Fruit fly (Drosophila melanogaster) whole organism, embryonic: ENCODE data around the gene CkIIalpha-i3.
A peak's percentile ranks its signal among the peaks of the same experiment; 100 is the strongest.

ENCODE experiments used
- CG11398 ChIP-seq: fragments of 200-800 bp; sonication (Bioruptor generic); optimal IDR thresholded peaks from 2 replicates; lab custom pipeline; 2016; ENCODE audit warnings: missing biosample characterization, missing genetic modification characterization
- CG12744 ChIP-seq: fragments of 200-800 bp; sonication (Bioruptor generic); optimal IDR thresholded peaks from 2 replicates; lab custom pipeline; 2016; ENCODE audit warnings: missing biosample characterization, missing genetic modification characterization
- CG13894 ChIP-seq: fragments of 200-800 bp; sonication (Bioruptor generic); optimal IDR thresholded peaks from 3 replicates; lab custom pipeline; 2018; ENCODE audit warnings: missing biosample characterization, mild to moderate bottlenecking, missing genetic modification characterization, moderate library complexity
- CG14667 ChIP-seq: fragments of 200-800 bp; sonication (Bioruptor generic); IDR thresholded peaks from 2 replicates; pipeline ENCODE4 v1.3.6; 2022; ENCODE audit warnings: missing biosample characterization, missing genetic modification characterization
- CG14860 ChIP-seq: fragments of 200-800 bp; sonication (Bioruptor generic); IDR thresholded peaks from 3 replicates; pipeline ENCODE4 v1.3.6; 2022; ENCODE audit warnings: missing biosample characterization, missing genetic modification characterization; ENCODE audit not compliant: partially characterized antibody
- CG15011 ChIP-seq: fragments of 200-800 bp; sonication (Bioruptor generic); optimal IDR thresholded peaks from 3 replicates; lab custom pipeline; 2018; ENCODE audit warnings: missing biosample characterization, mild to moderate bottlenecking, missing genetic modification characterization
- CG1529 ChIP-seq: fragments of 200-800 bp; sonication (Bioruptor generic); optimal IDR thresholded peaks from 3 replicates; lab custom pipeline; 2018; ENCODE audit warnings: missing biosample characterization, missing genetic modification characterization
- CG1603 ChIP-seq: fragments of 200-800 bp; sonication (Bioruptor generic); optimal IDR thresholded peaks from 2 replicates; lab custom pipeline; 2019; ENCODE audit warnings: missing biosample characterization, mild to moderate bottlenecking, missing genetic modification characterization, moderate library complexity
- CG16813 ChIP-seq: fragments of 200-800 bp; sonication (Bioruptor generic); IDR thresholded peaks from 3 replicates; pipeline ENCODE4 v1.3.6; 2022; ENCODE audit warnings: missing biosample characterization, missing genetic modification characterization; ENCODE audit not compliant: partially characterized antibody
- CG2199 ChIP-seq: fragments of 200-800 bp; sonication (Bioruptor generic); IDR thresholded peaks from 3 replicates; pipeline ENCODE4 v1.3.6; 2022; ENCODE audit warnings: missing biosample characterization, missing genetic modification characterization
- CG2678 ChIP-seq: fragments of 200-800 bp; sonication (Bioruptor generic); optimal IDR thresholded peaks from 3 replicates; lab custom pipeline; 2019; ENCODE audit warnings: missing biosample characterization, mild to moderate bottlenecking, missing genetic modification characterization, moderate library complexity
- CG2712 ChIP-seq: fragments of 200-800 bp; optimal IDR thresholded peaks from 3 replicates; lab custom pipeline; 2019; ENCODE audit warnings: missing biosample characterization, mild to moderate bottlenecking, missing genetic modification characterization, moderate library complexity
- CG3281 ChIP-seq: fragments of 200-800 bp; sonication (Bioruptor generic); optimal IDR thresholded peaks from 3 replicates; lab custom pipeline; 2017; ENCODE audit warnings: missing biosample characterization, mild to moderate bottlenecking, missing genetic modification characterization
- CG5180 ChIP-seq: fragments of 200-800 bp; sonication (Bioruptor generic); optimal IDR thresholded peaks from 3 replicates; lab custom pipeline; 2017; ENCODE audit warnings: missing biosample characterization, missing genetic modification characterization, mild to moderate bottlenecking, moderate library complexity, missing genetic modification reagents
- CG5953 ChIP-seq: fragments of 200-800 bp; sonication (Bioruptor generic); IDR thresholded peaks from 2 replicates; pipeline ENCODE4 v1.3.6; 2022; ENCODE audit warnings: missing biosample characterization, missing genetic modification characterization
- CG8089 ChIP-seq: fragments of 200-800 bp; sonication (Bioruptor generic); optimal IDR thresholded peaks from 3 replicates; lab custom pipeline; 2016; ENCODE audit warnings: missing biosample characterization, missing genetic modification characterization
- CG8388 ChIP-seq: fragments of 200-800 bp; sonication (Bioruptor generic); optimal IDR thresholded peaks from 2 replicates; lab custom pipeline; 2019; ENCODE audit warnings: missing biosample characterization, mild to moderate bottlenecking, missing genetic modification characterization, moderate library complexity
- CG8765 ChIP-seq: fragments of 200-800 bp; sonication (Bioruptor generic); IDR thresholded peaks from 2 replicates; pipeline ENCODE4 v1.3.6; 2022; ENCODE audit warnings: missing biosample characterization, missing genetic modification characterization
- CG8944 ChIP-seq: fragments of 200-800 bp; sonication (Bioruptor generic); optimal IDR thresholded peaks from 3 replicates; lab custom pipeline; 2016; ENCODE audit warnings: missing biosample characterization, missing genetic modification characterization
- CG9437 ChIP-seq: fragments of 200-800 bp; sonication (Bioruptor generic); optimal IDR thresholded peaks from 2 replicates; lab custom pipeline; 2018; ENCODE audit warnings: missing biosample characterization, mild to moderate bottlenecking, missing genetic modification characterization
- CTCF ChIP-seq: fragments of 200-800 bp; sonication (Bioruptor generic); optimal IDR thresholded peaks from 2 replicates; lab custom pipeline; 2017; ENCODE audit warnings: missing biosample characterization, mild to moderate bottlenecking, missing genetic modification characterization, moderate library complexity
- CkIIα-i1 ChIP-seq: fragments of 200-800 bp; sonication (Bioruptor generic); IDR thresholded peaks from 2 replicates; pipeline ENCODE4 v1.3.6; 2022; ENCODE audit warnings: missing biosample characterization, missing genetic modification characterization
- Hr39 ChIP-seq: fragments of >200 bp; optimal IDR thresholded peaks from 2 replicates; lab custom pipeline; 2017
- Hr78 ChIP-seq, 2 experiments: fragments of 200-800 bp in 1 of 2; fragments of >200 bp in 1 of 2; sonication (Bioruptor generic) in 1 of 2; optimal IDR thresholded peaks; 2 replicates each; lab custom pipeline; 2017 to 2019; ENCODE audit warnings: missing biosample characterization in 2 of 2, missing genetic modification characterization in 2 of 2, mild to moderate bottlenecking in 1 of 2, moderate library complexity in 1 of 2
- Lhr ChIP-seq: fragments of 200-800 bp; sonication (Bioruptor generic); optimal IDR thresholded peaks from 3 replicates; lab custom pipeline; 2017; ENCODE audit warnings: mild to moderate bottlenecking, missing biosample characterization, missing genetic modification reagents, missing genetic modification characterization
- MBD-R2 ChIP-seq: fragments of 200-800 bp; sonication (Bioruptor generic); IDR thresholded peaks from 2 replicates; pipeline ENCODE4 v1.3.6; 2022; ENCODE audit warnings: missing biosample characterization, missing genetic modification characterization
- Oli ChIP-seq: fragments of 200-800 bp; sonication (Bioruptor generic); optimal IDR thresholded peaks from 2 replicates; lab custom pipeline; 2018; ENCODE audit warnings: missing biosample characterization, mild to moderate bottlenecking, missing genetic modification characterization, moderate library complexity
- Optix ChIP-seq: fragments of 200-800 bp; sonication (Bioruptor generic); IDR thresholded peaks from 3 replicates; pipeline ENCODE4 v1.3.6; 2022; ENCODE audit warnings: missing biosample characterization, missing genetic modification characterization
- Poxn ChIP-seq: fragments of 200-800 bp; sonication (Bioruptor generic); IDR thresholded peaks from 2 replicates; pipeline ENCODE4 v1.3.6; 2022; ENCODE audit warnings: missing biosample characterization, missing genetic modification characterization
- Sox102F ChIP-seq: fragments of 200-800 bp; sonication (Bioruptor generic); optimal IDR thresholded peaks from 2 replicates; lab custom pipeline; 2018; ENCODE audit warnings: missing biosample characterization, mild to moderate bottlenecking, missing genetic modification characterization, moderate library complexity
- YL-1 ChIP-seq: fragments of 200-800 bp; sonication (Bioruptor generic); optimal IDR thresholded peaks from 3 replicates; lab custom pipeline; 2017; ENCODE audit warnings: missing biosample characterization, mild to moderate bottlenecking, missing genetic modification characterization
- ash1 ChIP-seq: fragments of 200-800 bp; sonication (Bioruptor generic); optimal IDR thresholded peaks from 2 replicates; lab custom pipeline; 2018; ENCODE audit warnings: missing biosample characterization, mild to moderate bottlenecking, missing genetic modification characterization
- bbx ChIP-seq: fragments of 200-800 bp; sonication (Bioruptor generic); IDR thresholded peaks from 2 replicates; pipeline ENCODE4 v1.3.6; 2022; ENCODE audit warnings: missing biosample characterization, missing genetic modification characterization; ENCODE audit not compliant: partially characterized antibody
- btn ChIP-seq: fragments of 200-800 bp; sonication (Bioruptor generic); optimal IDR thresholded peaks from 2 replicates; lab custom pipeline; 2016; ENCODE audit warnings: missing biosample characterization, missing genetic modification characterization
- cato ChIP-seq: fragments of 200-800 bp; sonication (Bioruptor generic); optimal IDR thresholded peaks from 2 replicates; lab custom pipeline; 2016; ENCODE audit warnings: missing biosample characterization, missing genetic modification characterization, borderline replicate concordance
- eve ChIP-seq, 2 experiments: fragments of >200 bp; optimal IDR thresholded peaks; 2 replicates each; lab custom pipeline; 2017; ENCODE audit warnings: missing biosample characterization in 2 of 2, missing genetic modification characterization in 2 of 2
- gcm ChIP-seq: fragments of 200-800 bp; sonication (Bioruptor generic); optimal IDR thresholded peaks from 2 replicates; lab custom pipeline; 2019; ENCODE audit warnings: missing biosample characterization, mild to moderate bottlenecking, missing genetic modification characterization, moderate library complexity
- insv ChIP-seq, 2 experiments: fragments of 200-800 bp; sonication (Bioruptor generic); optimal IDR thresholded peaks; 3 replicates each; lab custom pipeline; 2016 to 2018; ENCODE audit warnings: missing biosample characterization in 2 of 2, missing genetic modification characterization in 2 of 2
- knrl ChIP-seq: fragments of 200-800 bp; sonication (Bioruptor generic); IDR thresholded peaks from 3 replicates; pipeline ENCODE4 v1.3.6; 2022; ENCODE audit warnings: missing biosample characterization, missing genetic modification characterization; ENCODE audit not compliant: partially characterized antibody
- lilli ChIP-seq: fragments of 200-800 bp; sonication (Bioruptor generic); optimal IDR thresholded peaks from 3 replicates; lab custom pipeline; 2016; ENCODE audit warnings: missing biosample characterization, missing genetic modification characterization
- lov ChIP-seq, 2 experiments: fragments of 200-800 bp in 1 of 2; fragments of >200 bp in 1 of 2; sonication (Bioruptor generic) in 1 of 2; IDR thresholded peaks in 1 of 2; optimal IDR thresholded peaks in 1 of 2; 2 replicates in 1 of 2; 3 replicates in 1 of 2; pipeline versions ENCODE4 v1.3.6 to Lab custom; 2017 to 2022; ENCODE audit warnings: missing biosample characterization in 1 of 2, missing genetic modification characterization in 1 of 2
- mam ChIP-seq: fragments of 200-800 bp; sonication (Bioruptor generic); optimal IDR thresholded peaks from 3 replicates; lab custom pipeline; 2016; ENCODE audit warnings: missing biosample characterization, missing genetic modification characterization
- org-1 ChIP-seq: fragments of 200-800 bp; sonication (Bioruptor generic); optimal IDR thresholded peaks from 2 replicates; lab custom pipeline; 2017; ENCODE audit warnings: missing biosample characterization, missing genetic modification characterization
- slp2 ChIP-seq: fragments of 200-800 bp; sonication (Bioruptor generic); optimal IDR thresholded peaks from 2 replicates; lab custom pipeline; 2016; ENCODE audit warnings: missing biosample characterization, missing genetic modification characterization
- toy ChIP-seq: fragments of 200-800 bp; sonication (Bioruptor generic); IDR thresholded peaks from 2 replicates; pipeline ENCODE4 v1.3.6; 2022; ENCODE audit warnings: missing biosample characterization, missing genetic modification characterization
- zf30C ChIP-seq: fragments of 200-800 bp; sonication (Bioruptor generic); optimal IDR thresholded peaks from 3 replicates; lab custom pipeline; 2018; ENCODE audit warnings: missing biosample characterization, mild to moderate bottlenecking, missing genetic modification characterization

Gene CkIIalpha-i3

DNA sequence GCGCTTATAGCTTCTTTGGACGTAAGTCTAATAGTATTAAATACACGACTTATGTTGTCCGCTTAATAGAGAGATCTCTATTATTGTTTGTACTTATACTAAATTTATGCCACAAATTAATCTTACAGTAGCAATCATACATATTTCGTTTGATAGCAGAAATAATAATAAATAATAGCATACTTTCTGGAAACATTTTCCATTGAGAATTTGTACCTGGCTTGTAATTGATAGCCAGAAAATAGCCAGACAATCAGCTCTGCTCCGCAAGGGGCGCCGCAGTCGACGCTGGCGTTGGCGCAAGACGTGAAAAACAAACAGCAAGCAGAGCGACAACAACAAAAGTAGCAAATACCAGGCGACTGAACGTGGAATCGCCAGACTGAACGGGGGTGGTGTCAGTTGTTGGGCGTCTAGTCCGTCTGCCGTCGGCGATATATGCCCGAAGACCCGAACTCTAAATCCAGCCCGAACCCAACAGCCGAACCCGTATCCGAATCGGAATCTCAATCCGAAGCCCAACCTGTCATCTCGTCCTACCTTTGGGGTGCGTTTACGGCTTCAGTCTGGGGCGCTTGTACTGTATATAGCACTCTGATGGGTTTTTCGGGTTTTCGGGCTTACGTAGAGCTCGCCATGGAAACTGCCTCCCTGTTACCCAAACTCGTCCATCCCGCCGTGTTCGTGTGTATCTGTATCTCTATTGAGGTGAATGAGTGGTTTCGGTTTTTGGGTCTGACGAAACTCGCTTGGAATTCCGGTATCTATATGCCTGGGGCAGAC lies 10.8 kb downstream of the CkIIalpha-i3 start (continued):
- TF ChIP-seq CG14667 (GFP tag; lab: Robert Waterston, UW) (no peak), CG11398 (GFP tag; lab: Kevin White, UChicago) (no peak)
- TF ChIP-seq, all 482 proteins: peak for 160

DNA sequence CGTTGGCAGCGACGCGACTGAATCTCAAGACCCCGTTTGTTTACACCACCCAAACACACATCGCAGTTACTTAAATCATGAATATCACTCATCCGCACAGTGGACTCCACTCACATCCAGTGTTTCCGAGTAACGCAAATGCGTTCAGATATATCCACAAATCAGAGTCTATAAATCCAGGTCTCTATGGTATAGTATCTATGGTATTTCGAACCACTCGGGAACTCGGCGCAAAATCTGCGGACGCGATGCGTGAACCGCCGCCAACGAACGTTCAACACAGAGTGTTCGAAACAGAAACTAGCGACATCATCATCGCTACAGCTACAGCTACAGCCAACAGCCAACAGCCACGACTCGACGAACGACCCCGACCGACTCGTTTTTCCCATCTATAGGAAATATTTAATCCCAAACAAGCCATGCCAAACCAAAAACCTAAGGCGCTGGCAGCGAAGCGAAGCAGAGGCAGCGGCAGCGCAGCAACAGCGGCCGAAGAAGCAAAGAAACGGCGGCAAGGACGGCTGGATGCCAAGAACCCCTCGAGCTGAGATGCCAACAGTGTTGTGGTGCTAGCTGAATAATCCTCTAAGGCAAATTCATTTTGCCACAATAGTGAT lies 11.5 kb downstream of the CkIIalpha-i3 start, which contains the start of gene CG13894:
CG13894 (minus strand) TSS at position 397 of the 620 bp plus-strand sequence.
- TF ChIP-seq ash1 (GFP tag; lab: Kevin White, UChicago) (peak; percentile 47), CG13894 (peak; percentile 100), CG2678 (tag; lab: Kevin White, UChicago) (no peak), CG8765 (GFP tag; lab: Robert Waterston, UW) (0 out of 2 replicates have a peak, but pooled peaks have one; percentile 7), org-1 (no peak), CG2199 (GFP tag; lab: Robert Waterston, UW) (peak; percentile 92), CG5180 (GFP tag; lab: Kevin White, UChicago) (peak; percentile 91), YL-1 (GFP tag; lab: Kevin White, UChicago) (no peak), CG12744 (GFP tag; lab: Kevin White, UChicago) (no peak), CG16813 (0 out of 3 replicates have a peak, but pooled peaks have one; percentile 25), CTCF (GFP tag; lab: Kevin White, UChicago) (no peak), CG1529 (GFP tag; lab: Kevin White, UChicago) (no peak), Hr39 (lab: Kevin White, UChicago) (no peak), gcm (GFP tag; lab: Kevin White, UChicago) (no peak), insv (GFP tag; optimal IDR thresholded peaks at IDR 0.05; lab: Kevin White, UChicago) (peak in 1 of 2 experiments; percentile 2), CG1603 (tag; lab: Kevin White, UChicago) (peak; percentile 13), Hr78 (GFP tag; optimal IDR thresholded peaks at IDR 0.05; lab: Kevin White, UChicago) (no peak), CG5953 (no peak), toy (GFP tag; lab: Robert Waterston, UW) (no peak), Oli (no peak), MBD-R2 (GFP tag; lab: Robert Waterston, UW) (no peak), cato (GFP tag; lab: Kevin White, UChicago) (no peak), btn (GFP tag; lab: Kevin White, UChicago) (no peak), knrl (GFP tag; lab: Robert Waterston, UW) (peak; percentile 20; the same call in 1 of the 3 replicates), Sox102F (GFP tag; lab: Kevin White, UChicago) (no peak), CG2712 (no peak), CG3281 (no peak), Poxn (no peak), lov (optimal IDR thresholded peaks at IDR 0.05; lab: Kevin White, UChicago) (no peak), lov (GFP tag; IDR thresholded peaks at IDR 0.05; lab: Robert Waterston, UW) (no peak), slp2 (GFP tag; lab: Kevin White, UChicago) (peak; percentile 25), CG15011 (GFP tag; lab: Kevin White, UChicago) (no peak), CG8388 (no peak), mam (no peak), CkIIα-i1 (GFP tag; lab: Robert Waterston, UW) (no peak), bbx (GFP tag; lab: Robert Waterston, UW) (no peak), zf30C (GFP tag; lab: Kevin White, UChicago) (no peak), lilli (no peak), eve (GFP tag; optimal IDR thresholded peaks at IDR 0.05; lab: Kevin White, UChicago) (no peak), CG8944 (GFP tag; lab: Kevin White, UChicago) (no peak), Optix (GFP tag; lab: Robert Waterston, UW) (0 out of 3 replicates have a peak, but pooled peaks have one; percentile 17), CG9437 (GFP tag; lab: Kevin White, UChicago) (no peak), CG8089 (no peak), Lhr (GFP tag; lab: Kevin White, UChicago) (no peak), CG14860 (no peak)
